Worm (Caenorhabditis elegans) whole organism, L4 larva: ENCODE results near the gene cgt-3.

Source experiments
- D1046.2 ChIP-seq: fragments of 200-800 bp; sonication (Bioruptor generic); IDR thresholded peaks from 2 replicates; pipeline ENCODE4 v1.3.6; 2022; ENCODE audit warnings: missing genetic modification characterization, missing compliant biosample characterization
- F26F4.8 ChIP-seq: fragments of 200-800 bp; sonication (Bioruptor generic); conservative IDR thresholded peaks from 2 replicates; pipeline ENCODE4 v1.3.6; 2022; ENCODE audit warnings: missing genetic modification characterization, missing compliant biosample characterization
- ceh-28 ChIP-seq: fragments of 150-350 bp; optimal IDR thresholded peaks from 2 replicates; lab custom pipeline; 2014; ENCODE audit warnings: missing biosample characterization, missing genetic modification reagents, missing genetic modification characterization
- ceh-44 ChIP-seq: fragments of 200-800 bp; sonication (Bioruptor generic); IDR thresholded peaks from 2 replicates; pipeline ENCODE4 v1.3.6; 2022; ENCODE audit warnings: missing genetic modification reagents, missing genetic modification characterization, missing compliant biosample characterization
- ces-1 ChIP-seq: fragments of 150-350 bp; sonication (generic microtip); optimal IDR thresholded peaks from 4 replicates; lab custom pipeline; 2014; ENCODE audit warnings: missing biosample characterization, missing genetic modification reagents, missing genetic modification characterization
- lin-13 ChIP-seq: fragments of 150-350 bp; optimal IDR thresholded peaks from 2 replicates; lab custom pipeline; 2014; ENCODE audit warnings: missing biosample characterization, missing genetic modification reagents, missing genetic modification characterization
- nhr-102 ChIP-seq: sonication (generic microtip); optimal IDR thresholded peaks from 2 replicates; lab custom pipeline; 2016; ENCODE audit warnings: mild to moderate bottlenecking, missing genetic modification characterization, moderate library complexity, missing compliant biosample characterization
- nhr-11 ChIP-seq: fragments of 150-350 bp; optimal IDR thresholded peaks from 2 replicates; lab custom pipeline; 2014; ENCODE audit warnings: missing biosample characterization, missing genetic modification characterization
- nhr-25 ChIP-seq: sonication (generic microtip); optimal IDR thresholded peaks from 2 replicates; lab custom pipeline; 2017; ENCODE audit warnings: missing genetic modification characterization, mild to moderate bottlenecking, missing compliant biosample characterization, antibody characterized with exemption, moderate library complexity, borderline replicate concordance; ENCODE audit not compliant: insufficient read depth
- nhr-6 ChIP-seq: fragments of 150-350 bp; optimal IDR thresholded peaks from 2 replicates; lab custom pipeline; 2014; ENCODE audit warnings: missing biosample characterization, missing genetic modification characterization
- unc-62 ChIP-seq, 3 experiments: fragments of 150-350 bp in 1 of 3; sonication (generic microtip); optimal IDR thresholded peaks in 2 of 3; peaks in 1 of 3; 1 replicate in 1 of 3; 2 replicates in 2 of 3; lab custom pipeline; 2014 to 2017; ENCODE audit warnings: missing biosample characterization in 3 of 3, missing genetic modification characterization in 3 of 3, missing genetic modification reagents in 3 of 3, missing genotype in 1 of 3

DNA sequence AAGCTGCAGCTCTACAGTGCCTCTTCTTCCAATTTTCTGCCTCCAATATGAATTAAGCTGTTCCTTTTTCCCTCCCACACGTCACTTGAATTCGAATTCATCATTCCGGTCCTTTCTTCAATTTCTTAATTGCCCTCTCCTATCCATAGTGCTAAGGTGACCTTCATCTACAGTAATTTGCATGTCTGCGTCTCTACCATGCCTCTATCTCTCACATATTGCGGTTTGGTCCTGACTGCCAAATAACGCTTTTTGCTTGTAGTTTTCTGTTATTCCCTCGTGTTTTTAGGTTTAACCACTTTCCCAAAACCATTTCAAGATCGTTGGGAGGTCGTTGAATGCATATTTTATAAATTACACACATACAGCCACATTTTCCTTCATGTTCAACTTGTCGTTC, 30.4 kb upstream of the cgt-3 start:
- TF ChIP-seq nhr-102 (tag; lab: Kevin White, UChicago), result no peak
- TF ChIP-seq F26F4.8 (GFP tag; lab: Robert Waterston, UW), result no peak
- no peak for TF ChIP-seq ceh-28 (tag; lab: Kevin White, UChicago)
- no peak for TF ChIP-seq unc-62 (GFP tag; optimal IDR thresholded peaks at IDR 0.05 in 1 of 2; lab: Kevin White, UChicago)
- no peak for TF ChIP-seq unc-62 (tag; optimal IDR thresholded peaks at IDR 0.05; lab: Kevin White, UChicago)
- TF ChIP-seq ces-1 (GFP tag; lab: Kevin White, UChicago), result no peak
- TF ChIP-seq D1046.2 (GFP tag; lab: Robert Waterston, UW), result no peak
- no peak for TF ChIP-seq nhr-25 (tag; lab: Kevin White, UChicago)
- no peak for TF ChIP-seq nhr-11 (tag; lab: Kevin White, UChicago)
- TF ChIP-seq lin-13 (GFP tag; lab: Kevin White, UChicago), result no peak
- no peak for TF ChIP-seq ceh-44 (GFP tag; lab: Robert Waterston, UW)
- TF ChIP-seq nhr-6, result no peak
